Worm (Caenorhabditis elegans) whole organism, late embryonic: ENCODE results near the gene vit-2.

Experiments
- C08G9.2 ChIP-seq: sonication (generic microtip); optimal IDR thresholded peaks from 2 replicates; lab custom pipeline; 2016; ENCODE audit warnings: mild to moderate bottlenecking, missing genetic modification characterization, moderate library complexity, missing compliant biosample characterization
- C38D4.7 ChIP-seq: fragments of 200-800 bp; sonication (Bioruptor generic); optimal IDR thresholded peaks from 2 replicates; lab custom pipeline; 2018; ENCODE audit warnings: mild to moderate bottlenecking, missing genetic modification characterization, moderate library complexity, missing compliant biosample characterization
- F13H6.1 ChIP-seq: sonication (generic microtip); optimal IDR thresholded peaks from 2 replicates; lab custom pipeline; 2016; ENCODE audit warnings: missing genetic modification characterization, missing compliant biosample characterization
- K02D7.2 ChIP-seq: sonication (generic microtip); optimal IDR thresholded peaks from 2 replicates; lab custom pipeline; 2017; ENCODE audit warnings: mild to moderate bottlenecking, missing genetic modification characterization, missing compliant biosample characterization
- Y22D7AL.16 ChIP-seq: sonication (generic microtip); optimal IDR thresholded peaks from 2 replicates; lab custom pipeline; 2016; ENCODE audit warnings: missing genetic modification characterization, missing compliant biosample characterization
- ahr-1 ChIP-seq: sonication (generic microtip); optimal IDR thresholded peaks from 2 replicates; lab custom pipeline; 2016; ENCODE audit warnings: missing genetic modification characterization, missing compliant biosample characterization
- ceh-19 ChIP-seq: fragments of 200-800 bp; sonication (Bioruptor generic); optimal IDR thresholded peaks from 2 replicates; lab custom pipeline; 2018; ENCODE audit warnings: mild to moderate bottlenecking, missing genetic modification characterization, missing compliant biosample characterization
- ceh-2 ChIP-seq: sonication (generic microtip); optimal IDR thresholded peaks from 2 replicates; lab custom pipeline; 2016; ENCODE audit warnings: missing genotype, missing genetic modification characterization, missing compliant biosample characterization
- ceh-31 ChIP-seq: sonication (generic microtip); optimal IDR thresholded peaks from 2 replicates; lab custom pipeline; 2016; ENCODE audit warnings: missing genetic modification characterization, missing compliant biosample characterization
- ceh-34 ChIP-seq: sonication (generic microtip); optimal IDR thresholded peaks from 2 replicates; lab custom pipeline; 2016; ENCODE audit warnings: mild to moderate bottlenecking, missing genetic modification characterization, missing compliant biosample characterization
- ceh-48 ChIP-seq: sonication (generic microtip); optimal IDR thresholded peaks from 2 replicates; lab custom pipeline; 2016; ENCODE audit warnings: missing genetic modification characterization, inconsistent platforms, missing compliant biosample characterization
- ceh-6 ChIP-seq: fragments of 200-800 bp; sonication (Bioruptor generic); optimal IDR thresholded peaks from 2 replicates; lab custom pipeline; 2018; ENCODE audit warnings: mild to moderate bottlenecking, missing genetic modification characterization, missing compliant biosample characterization
- che-1 ChIP-seq: sonication (generic microtip); optimal IDR thresholded peaks from 2 replicates; lab custom pipeline; 2016; ENCODE audit warnings: mild to moderate bottlenecking, missing genetic modification characterization, missing compliant biosample characterization
- elt-2 ChIP-seq: sonication (generic microtip); optimal IDR thresholded peaks from 2 replicates; lab custom pipeline; 2016; ENCODE audit warnings: missing genetic modification reagents, missing genetic modification characterization, missing compliant biosample characterization
- elt-4 ChIP-seq: sonication (generic microtip); optimal IDR thresholded peaks from 2 replicates; lab custom pipeline; 2016; ENCODE audit warnings: missing genetic modification characterization, missing compliant biosample characterization
- ets-4 ChIP-seq: sonication (generic microtip); optimal IDR thresholded peaks from 2 replicates; lab custom pipeline; 2016; ENCODE audit warnings: missing genetic modification characterization, missing compliant biosample characterization
- eyg-1 ChIP-seq: sonication (generic microtip); optimal IDR thresholded peaks from 2 replicates; lab custom pipeline; 2016; ENCODE audit warnings: missing genotype, missing genetic modification characterization, missing compliant biosample characterization
- fax-1 ChIP-seq: sonication (generic microtip); optimal IDR thresholded peaks from 2 replicates; lab custom pipeline; 2016; ENCODE audit warnings: missing genotype, missing genetic modification characterization, missing compliant biosample characterization
- fkh-6 ChIP-seq: sonication (generic microtip); optimal IDR thresholded peaks from 2 replicates; lab custom pipeline; 2016; ENCODE audit warnings: missing genetic modification characterization, missing compliant biosample characterization
- gmeb-2 ChIP-seq: sonication (generic microtip); optimal IDR thresholded peaks from 2 replicates; lab custom pipeline; 2016; ENCODE audit warnings: missing genetic modification characterization, inconsistent platforms, missing compliant biosample characterization
- hlh-13 ChIP-seq: fragments of 200-800 bp; sonication (Bioruptor generic); optimal IDR thresholded peaks from 2 replicates; lab custom pipeline; 2018; ENCODE audit warnings: mild to moderate bottlenecking, missing genetic modification characterization, missing compliant biosample characterization
- hlh-15 ChIP-seq: sonication (generic microtip); optimal IDR thresholded peaks from 2 replicates; lab custom pipeline; 2016; ENCODE audit warnings: missing genetic modification characterization, missing compliant biosample characterization
- hlh-6 ChIP-seq: sonication (generic microtip); optimal IDR thresholded peaks from 2 replicates; lab custom pipeline; 2016; ENCODE audit warnings: missing genotype, missing genetic modification characterization, missing compliant biosample characterization
- hlh-8 ChIP-seq: sonication (generic microtip); optimal IDR thresholded peaks from 2 replicates; lab custom pipeline; 2016; ENCODE audit warnings: missing genotype, missing genetic modification characterization, missing compliant biosample characterization
- lim-6 ChIP-seq: sonication (generic microtip); optimal IDR thresholded peaks from 2 replicates; lab custom pipeline; 2016; ENCODE audit warnings: missing genetic modification characterization, missing compliant biosample characterization
- lin-11 ChIP-seq: fragments of 200-800 bp; sonication (Bioruptor generic); optimal IDR thresholded peaks from 2 replicates; lab custom pipeline; 2018; ENCODE audit warnings: mild to moderate bottlenecking, missing genetic modification characterization, missing compliant biosample characterization
- madf-2 ChIP-seq: sonication (generic microtip); optimal IDR thresholded peaks from 2 replicates; lab custom pipeline; 2017; ENCODE audit warnings: missing genetic modification characterization, missing compliant biosample characterization
- mec-3 ChIP-seq: sonication (generic microtip); optimal IDR thresholded peaks from 2 replicates; lab custom pipeline; 2016; ENCODE audit warnings: borderline replicate concordance, missing genetic modification characterization, missing compliant biosample characterization
- nhr-232 ChIP-seq: sonication (generic microtip); optimal IDR thresholded peaks from 2 replicates; lab custom pipeline; 2016; ENCODE audit warnings: missing genetic modification characterization, missing compliant biosample characterization
- npax-4 ChIP-seq: sonication (generic microtip); optimal IDR thresholded peaks from 2 replicates; lab custom pipeline; 2016; ENCODE audit warnings: missing genetic modification characterization, missing compliant biosample characterization
- pag-3 ChIP-seq: sonication (generic microtip); optimal IDR thresholded peaks from 2 replicates; lab custom pipeline; 2016; ENCODE audit warnings: missing compliant biosample characterization, missing genetic modification characterization, borderline replicate concordance
- pat-9 ChIP-seq: fragments of 200-800 bp; sonication (Bioruptor generic); optimal IDR thresholded peaks from 2 replicates; lab custom pipeline; 2018; ENCODE audit warnings: mild to moderate bottlenecking, missing genetic modification characterization, moderate library complexity, missing compliant biosample characterization
- pqm-1 ChIP-seq: sonication (generic microtip); optimal IDR thresholded peaks from 2 replicates; lab custom pipeline; 2016; ENCODE audit warnings: missing genetic modification characterization, missing compliant biosample characterization
- ref-2 ChIP-seq: sonication (generic microtip); optimal IDR thresholded peaks from 2 replicates; lab custom pipeline; 2016; ENCODE audit warnings: missing genetic modification characterization, missing compliant biosample characterization
- sdc-2 ChIP-seq: sonication (generic microtip); optimal IDR thresholded peaks from 2 replicates; lab custom pipeline; 2016; ENCODE audit warnings: missing genotype, missing genetic modification characterization, missing compliant biosample characterization
- sox-4 ChIP-seq: sonication (generic microtip); optimal IDR thresholded peaks from 2 replicates; lab custom pipeline; 2017; ENCODE audit warnings: mild to moderate bottlenecking, missing genetic modification characterization, inconsistent platforms, missing compliant biosample characterization
- tbx-2 ChIP-seq: sonication (generic microtip); optimal IDR thresholded peaks from 2 replicates; lab custom pipeline; 2016; ENCODE audit warnings: missing genetic modification characterization, missing compliant biosample characterization
- tbx-7 ChIP-seq: sonication (generic microtip); optimal IDR thresholded peaks from 2 replicates; lab custom pipeline; 2016; ENCODE audit warnings: missing genotype, missing genetic modification characterization, missing compliant biosample characterization
- ttx-3 ChIP-seq: sonication (generic microtip); optimal IDR thresholded peaks from 2 replicates; lab custom pipeline; 2016; ENCODE audit warnings: missing genetic modification reagents, missing genetic modification characterization, missing compliant biosample characterization
- unc-42 ChIP-seq: sonication (generic microtip); optimal IDR thresholded peaks from 2 replicates; lab custom pipeline; 2016; ENCODE audit warnings: missing genotype, missing genetic modification characterization, missing compliant biosample characterization
- ztf-16 ChIP-seq: sonication (generic microtip); optimal IDR thresholded peaks from 2 replicates; lab custom pipeline; 2017; ENCODE audit warnings: missing genetic modification characterization, missing compliant biosample characterization

The vit-2 gene

ce11 chrX:5100738-5101379 lies at the start of gene vit-2:
Gene vit-2, plus strand, starts transcription at chrX:5101042.
- no peak for TF ChIP-seq nhr-232 (tag; lab: Kevin White, UChicago)
- no peak for TF ChIP-seq mec-3 (tag; lab: Kevin White, UChicago)
- no peak for TF ChIP-seq lin-11 (tag; lab: Kevin White, UChicago)
- no peak for TF ChIP-seq hlh-15 (tag; lab: Kevin White, UChicago)
- no peak for TF ChIP-seq che-1 (tag; lab: Kevin White, UChicago)
- no peak for TF ChIP-seq ahr-1
- no peak for TF ChIP-seq ceh-48 (tag; lab: Kevin White, UChicago)
- no peak for TF ChIP-seq tbx-7 (tag; lab: Kevin White, UChicago)
- no peak for TF ChIP-seq ceh-31 (tag; lab: Kevin White, UChicago)
- TF ChIP-seq ets-4 (tag; lab: Kevin White, UChicago) = no peak
- TF ChIP-seq ceh-2 (tag; lab: Kevin White, UChicago) = no peak
- no peak for TF ChIP-seq eyg-1
- TF ChIP-seq, all 69 proteins: peak for 0

DNA sequence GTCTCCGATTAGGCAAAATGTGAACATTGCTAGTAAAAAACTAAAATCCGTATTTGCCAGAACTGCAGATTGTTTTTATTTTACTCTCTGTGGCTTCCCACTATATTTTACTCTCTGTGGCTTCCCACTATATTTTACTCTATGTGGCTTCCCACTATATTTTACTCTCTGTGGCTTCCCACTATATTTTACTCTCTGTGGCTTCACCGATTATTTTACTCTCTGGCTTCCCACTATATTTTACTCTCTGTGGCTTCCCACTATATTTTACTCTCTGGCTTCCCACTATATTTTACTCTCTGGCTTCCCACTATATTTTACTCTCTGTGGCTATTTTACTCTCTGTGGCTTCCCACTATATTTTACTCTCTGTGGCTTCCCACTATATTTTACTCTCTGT lies 44.6 kb upstream of the vit-2 start:
- TF ChIP-seq lin-11 (tag; lab: Kevin White, UChicago) (peak; percentile 79), che-1 (tag; lab: Kevin White, UChicago) (peak; percentile 79), fkh-6 (tag; lab: Kevin White, UChicago) (peak; percentile 84), C08G9.2 (tag; lab: Kevin White, UChicago) (peak; percentile 39), Y22D7AL.16 (tag; lab: Kevin White, UChicago) (peak; percentile 92), fax-1 (tag; lab: Kevin White, UChicago) (peak; percentile 56), F13H6.1 (tag; lab: Kevin White, UChicago) (peak; percentile 66), ref-2 (tag; lab: Kevin White, UChicago) (peak; percentile 56), unc-42 (tag; lab: Kevin White, UChicago) (peak; percentile 18), tbx-2 (peak; percentile 93), ceh-19 (GFP tag; lab: Kevin White, UChicago) (peak; percentile 73), ets-4 (tag; lab: Kevin White, UChicago) (peak; percentile 34), pqm-1 (tag; lab: Kevin White, UChicago) (peak; percentile 87), elt-2 (peak; percentile 29), K02D7.2 (tag; lab: Kevin White, UChicago) (peak; percentile 74), gmeb-2 (tag; lab: Kevin White, UChicago) (peak; percentile 66), pat-9 (tag; lab: Kevin White, UChicago) (peak; percentile 77), npax-4 (tag; lab: Kevin White, UChicago) (peak; percentile 31), C38D4.7 (GFP tag; lab: Kevin White, UChicago) (peak; percentile 34), ztf-16 (peak; percentile 1), elt-4 (tag; lab: Kevin White, UChicago) (peak; percentile 80), ttx-3 (tag; lab: Kevin White, UChicago) (peak; percentile 15), pag-3 (tag; lab: Kevin White, UChicago) (peak; percentile 83), hlh-6 (tag; lab: Kevin White, UChicago) (peak; percentile 84), madf-2 (tag; lab: Kevin White, UChicago) (peak; percentile 95), hlh-13 (GFP tag; lab: Kevin White, UChicago) (peak; percentile 89), sdc-2 (tag; lab: Kevin White, UChicago) (peak; percentile 38), ceh-6 (GFP tag; lab: Kevin White, UChicago) (peak; percentile 59), mec-3 (tag; lab: Kevin White, UChicago) (peak; percentile 28), lim-6 (tag; lab: Kevin White, UChicago) (peak; percentile 68), eyg-1 (peak; percentile 37), hlh-8 (tag; lab: Kevin White, UChicago) (peak; percentile 79), ceh-34 (peak; percentile 25), sox-4 (tag; lab: Kevin White, UChicago) (peak; percentile 76)
